Worm (Caenorhabditis elegans) whole organism, L2 larva: ENCODE data around the gene cav-1.

ENCODE experiments used
- ama-1 ChIP-seq: fragments of 150-350 bp; optimal IDR thresholded peaks from 2 replicates; lab custom pipeline; 2018; ENCODE audit warnings: inconsistent platforms
- egl-27 ChIP-seq: sonication (generic microtip); optimal IDR thresholded peaks from 3 replicates; lab custom pipeline; 2017; ENCODE audit warnings: missing biosample characterization, missing genetic modification reagents, missing genetic modification characterization
- lin-39 ChIP-seq: fragments of 150-350 bp; optimal IDR thresholded peaks from 2 replicates; lab custom pipeline; 2014; ENCODE audit warnings: missing biosample characterization, missing genetic modification reagents, missing genetic modification characterization
- nhr-11 ChIP-seq: fragments of 150-350 bp; optimal IDR thresholded peaks from 2 replicates; lab custom pipeline; 2014; ENCODE audit warnings: missing biosample characterization, missing genetic modification characterization
- nhr-25 ChIP-seq: fragments of 150-350 bp; sonication (generic microtip); optimal IDR thresholded peaks from 3 replicates; lab custom pipeline; 2014; ENCODE audit warnings: missing biosample characterization, missing genetic modification characterization
- unc-39 ChIP-seq: fragments of 150-350 bp; optimal IDR thresholded peaks from 2 replicates; lab custom pipeline; 2014; ENCODE audit warnings: missing biosample characterization, missing genetic modification characterization

DNA sequence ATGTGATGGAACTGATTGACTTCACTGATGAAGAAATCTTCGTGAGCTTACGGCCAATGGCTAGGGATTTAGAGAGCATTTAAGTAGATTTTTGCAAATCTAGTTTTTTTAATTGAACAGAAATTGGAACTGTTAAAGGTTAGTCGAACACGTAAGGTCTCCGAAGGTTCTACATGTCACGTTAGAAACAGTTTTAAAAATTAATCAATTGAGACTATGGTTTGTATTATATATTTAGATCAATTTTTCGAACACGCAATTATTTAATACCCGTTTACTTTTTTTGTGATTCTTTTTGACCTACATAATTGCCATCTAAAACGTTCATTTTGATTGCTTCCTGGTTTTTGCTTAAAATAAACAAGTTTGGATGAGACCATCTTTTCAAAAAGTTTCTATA lies 27.4 kb upstream of the cav-1 start, which contains the start of gene C28D4.4:
- TF ChIP-seq unc-39 (tag; lab: Kevin White, UChicago) (no peak), nhr-11 (tag; lab: Kevin White, UChicago) (no peak), egl-27 (tag; lab: Kevin White, UChicago) (no peak), nhr-25 (no peak), ama-1 (lab: Kevin White, UChicago) (no peak), lin-39 (tag; lab: Kevin White, UChicago) (no peak)
